Worm (Caenorhabditis elegans) whole organism, young adult: ENCODE data around the gene fbxl-1.

Source experiments
- C06A6.2 ChIP-seq: fragments of 200-800 bp; sonication (Bioruptor generic); conservative IDR thresholded peaks from 2 replicates; pipeline ENCODE4 v1.3.6; 2022; ENCODE audit warnings: missing genetic modification characterization, missing compliant biosample characterization
- C17E4.6 ChIP-seq: fragments of 200-800 bp; sonication (Bioruptor generic); IDR thresholded peaks from 2 replicates; pipeline ENCODE4 v1.3.6; 2022; ENCODE audit warnings: missing genetic modification reagents, missing genetic modification characterization, missing compliant biosample characterization
- hsf-1 ChIP-seq: fragments of 200-800 bp; sonication (Bioruptor generic); IDR thresholded peaks from 2 replicates; pipeline ENCODE4 v1.3.6; 2022; ENCODE audit warnings: missing genetic modification reagents, missing genetic modification characterization, missing compliant biosample characterization
- lin-54 ChIP-seq: fragments of 200-800 bp; sonication (Bioruptor generic); optimal IDR thresholded peaks from 2 replicates; lab custom pipeline; 2018; ENCODE audit warnings: mild to moderate bottlenecking, missing genetic modification characterization, missing compliant biosample characterization
- mxl-1 ChIP-seq: sonication (generic microtip); optimal IDR thresholded peaks from 2 replicates; lab custom pipeline; 2016; ENCODE audit warnings: missing genetic modification characterization, missing compliant biosample characterization
- nfya-1 ChIP-seq: sonication (generic microtip); optimal IDR thresholded peaks from 2 replicates; lab custom pipeline; 2017; ENCODE audit warnings: antibody characterized with exemption, missing compliant biosample characterization, missing genetic modification characterization, borderline replicate concordance; ENCODE audit not compliant: insufficient read depth
- nhr-27 ChIP-seq: fragments of 200-800 bp; sonication (Bioruptor generic); optimal IDR thresholded peaks from 2 replicates; lab custom pipeline; 2018; ENCODE audit warnings: mild to moderate bottlenecking, missing genetic modification characterization, moderate library complexity, missing compliant biosample characterization
- tbx-9 ChIP-seq: sonication (generic microtip); optimal IDR thresholded peaks from 2 replicates; lab custom pipeline; 2016; ENCODE audit warnings: borderline replicate concordance, missing genetic modification characterization, inconsistent platforms, missing compliant biosample characterization
- tlf-1 ChIP-seq: fragments of 200-800 bp; sonication (Bioruptor generic); optimal IDR thresholded peaks from 2 replicates; lab custom pipeline; 2018; ENCODE audit warnings: mild to moderate bottlenecking, missing genetic modification characterization, missing compliant biosample characterization
- zim-3 ChIP-seq: sonication (generic microtip); optimal IDR thresholded peaks from 2 replicates; lab custom pipeline; 2017; ENCODE audit warnings: mild to moderate bottlenecking, missing genetic modification characterization, moderate library complexity, missing compliant biosample characterization

DNA sequence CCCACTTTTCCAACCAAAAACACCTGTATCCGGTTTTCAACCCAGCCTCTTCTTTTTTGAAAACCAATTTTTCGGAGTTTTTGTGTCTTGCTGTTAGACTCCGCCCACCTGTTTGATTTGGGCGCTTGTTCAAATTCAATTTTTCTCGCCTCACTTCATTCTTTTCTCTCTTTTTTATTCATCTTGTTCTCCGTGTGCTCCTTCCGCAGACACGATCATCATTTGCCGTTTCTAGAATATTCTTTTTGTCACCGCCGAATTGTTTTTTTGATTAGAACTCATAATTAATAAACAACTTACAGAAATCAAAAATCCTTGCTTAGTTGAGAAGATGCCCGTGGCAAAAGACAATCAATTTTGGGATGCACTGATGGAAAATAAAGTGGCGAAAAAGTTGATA is 48.7 kb upstream of the fbxl-1 start, which contains the start of gene C50C3.5:
- no peak for TF ChIP-seq tlf-1 (GFP tag; lab: Kevin White, UChicago)
- no peak for TF ChIP-seq nfya-1 (tag; lab: Kevin White, UChicago)
- no peak for TF ChIP-seq mxl-1 (tag; lab: Kevin White, UChicago)
- TF ChIP-seq C06A6.2 (GFP tag; lab: Robert Waterston, UW), result no peak
- no peak for TF ChIP-seq tbx-9 (tag; lab: Kevin White, UChicago)
- no peak for TF ChIP-seq lin-54 (GFP tag; lab: Kevin White, UChicago)
- no peak for TF ChIP-seq zim-3
- no peak for TF ChIP-seq nhr-27 (tag; lab: Kevin White, UChicago)
- TF ChIP-seq C17E4.6, result no peak
- TF ChIP-seq hsf-1 (GFP tag; lab: Robert Waterston, UW), result no peak
